Fruit fly (Drosophila melanogaster): ENCODE data around the gene ph-p.
A peak's percentile ranks its signal among the peaks of the same experiment; 100 is the strongest.

The ph-p gene

DNA sequence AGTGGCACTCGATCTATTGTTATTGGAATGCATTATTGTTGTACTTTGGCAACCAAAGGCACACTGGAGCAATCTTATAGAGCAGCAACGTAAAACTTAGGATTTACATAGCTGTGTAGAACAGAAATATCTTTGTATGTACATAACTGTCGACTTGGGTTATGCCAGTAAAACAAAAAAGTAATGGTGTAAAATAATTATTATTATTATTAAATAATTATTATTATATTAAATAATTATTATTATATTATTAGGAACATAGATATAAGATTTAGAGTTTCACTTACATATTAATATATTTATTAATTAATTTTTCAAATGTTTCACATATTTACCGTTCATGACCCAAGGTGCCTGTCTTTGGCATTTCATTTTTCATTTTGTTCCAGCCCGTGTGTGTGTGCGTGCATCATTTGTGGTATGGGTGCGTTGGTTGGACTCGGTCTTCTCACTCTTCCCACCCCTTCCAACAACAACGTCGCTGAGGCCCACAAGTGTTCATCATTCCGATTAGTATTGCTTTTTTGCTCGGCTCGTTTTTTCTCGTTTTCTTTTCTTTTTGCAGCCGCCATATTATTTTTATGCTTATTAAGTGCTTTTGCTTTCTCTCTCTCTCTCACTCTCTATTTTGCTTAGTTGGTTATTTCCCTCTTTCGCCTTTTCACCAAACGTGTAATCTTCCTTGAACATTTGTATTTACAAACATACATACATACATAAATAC lies 14.0 kb downstream of the ph-p start (continued):
- peak; percentile 34 for TF ChIP-seq Eip75B (GFP tag; optimal IDR thresholded peaks at IDR 0.05)
- TF ChIP-seq eg (GFP tag; IDR thresholded peaks at IDR 0.05), result peak; percentile 92
- TF ChIP-seq dsx (GFP tag; optimal IDR thresholded peaks at IDR 0.05; ENCODE audit: poor library complexity, severe bottlenecking), result peak; percentile 80
- TF ChIP-seq CG32006 (GFP tag; optimal IDR thresholded peaks at IDR 0.05), result peak; percentile 98
- peak; percentile 84 for TF ChIP-seq CG16779 (tag; optimal IDR thresholded peaks at IDR 0.05)
- TF ChIP-seq topi (GFP tag; optimal IDR thresholded peaks at IDR 0.05), result peak; percentile 80
- TF ChIP-seq Eip78C (GFP tag), result peak; percentile 94
- TF ChIP-seq CG15336 (GFP tag; IDR thresholded peaks at IDR 0.05), result peak; percentile 86
- peak; percentile 72 for TF ChIP-seq CG3919 (GFP tag; optimal IDR thresholded peaks at IDR 0.05)
- TF ChIP-seq lz (GFP tag; optimal IDR thresholded peaks at IDR 0.05), result peak; percentile 80
- peak; percentile 87 for TF ChIP-seq Lpt (GFP tag; optimal IDR thresholded peaks at IDR 0.05)
- TF ChIP-seq Hr4 (GFP tag; optimal IDR thresholded peaks at IDR 0.05), result peak; percentile 75
- TF ChIP-seq CG3032 (tag; optimal IDR thresholded peaks at IDR 0.05), result peak; percentile 93
- TF ChIP-seq ss (GFP tag; optimal IDR thresholded peaks at IDR 0.05), result peak; percentile 91 to 93
- peak; percentile 96 for TF ChIP-seq CG6163 (GFP tag; IDR thresholded peaks at IDR 0.05)
- peak; percentile 91 for TF ChIP-seq Sox15 (GFP tag; optimal IDR thresholded peaks at IDR 0.05)
- TF ChIP-seq CG7368 (GFP tag; optimal IDR thresholded peaks at IDR 0.05), result peak; percentile 69
- TF ChIP-seq CG34406 (GFP tag; optimal IDR thresholded peaks at IDR 0.05), result peak; percentile 96
- peak; percentile 69 for TF ChIP-seq CG8319 (GFP tag; optimal IDR thresholded peaks at IDR 0.05)
- peak; percentile 89 for TF ChIP-seq svp (GFP tag)
- TF ChIP-seq CG10631 (GFP tag; optimal IDR thresholded peaks at IDR 0.05), result peak; percentile 96
- peak; percentile 79 for TF ChIP-seq CG1621 (tag; optimal IDR thresholded peaks at IDR 0.05)
- peak; percentile 75 for TF ChIP-seq Gug (GFP tag; IDR thresholded peaks at IDR 0.05)
- peak; percentile 33 for TF ChIP-seq fd59A (GFP tag; optimal IDR thresholded peaks at IDR 0.05)
- TF ChIP-seq acj6 (GFP tag; optimal IDR thresholded peaks at IDR 0.05), result peak; percentile 90
- peak; percentile 80 for TF ChIP-seq Ets21C (GFP tag; optimal IDR thresholded peaks at IDR 0.05)
- peak; percentile 72 for TF ChIP-seq cyc (GFP tag; optimal IDR thresholded peaks at IDR 0.05)
- TF ChIP-seq net (GFP tag; optimal IDR thresholded peaks at IDR 0.05), result peak; percentile 79
- peak; percentile 65 for TF ChIP-seq Smox (GFP tag; optimal IDR thresholded peaks at IDR 0.05)
- TF ChIP-seq CG31627 (GFP tag; optimal IDR thresholded peaks at IDR 0.05), result peak; percentile 76
- TF ChIP-seq Hr39 (GFP tag; optimal IDR thresholded peaks at IDR 0.05), result peak; percentile 85
- peak; percentile 85 for TF ChIP-seq CG9139 (GFP tag; optimal IDR thresholded peaks at IDR 0.05)
- TF ChIP-seq fd85E (GFP tag; optimal IDR thresholded peaks at IDR 0.05), result peak; percentile 43
- peak; percentile 33 for TF ChIP-seq Eip93F (GFP tag; optimal IDR thresholded peaks at IDR 0.05)
- TF ChIP-seq CG8119 (GFP tag; IDR thresholded peaks at IDR 0.05), result peak; percentile 91
- TF ChIP-seq CG6808 (GFP tag; optimal IDR thresholded peaks at IDR 0.05), result peak; percentile 82
- peak; percentile 66 for TF ChIP-seq fkh (GFP tag; optimal IDR thresholded peaks at IDR 0.05)

- peak; percentile 37 for TF ChIP-seq acj6 (GFP tag; optimal IDR thresholded peaks at IDR 0.05)
- TF ChIP-seq lz (GFP tag; optimal IDR thresholded peaks at IDR 0.05), result peak; percentile 15
- TF ChIP-seq Met (GFP tag; optimal IDR thresholded peaks at IDR 0.05), result peak; percentile 62
- TF ChIP-seq CG15336 (GFP tag; IDR thresholded peaks at IDR 0.05), result peak; percentile 85
- TF ChIP-seq fd59A (GFP tag; optimal IDR thresholded peaks at IDR 0.05), result peak; percentile 75
- peak; percentile 16 for TF ChIP-seq CG10631 (GFP tag; optimal IDR thresholded peaks at IDR 0.05)
- no peak for TF ChIP-seq achi (GFP tag; optimal IDR thresholded peaks at IDR 0.05)
- TF ChIP-seq CG8632 (GFP tag; optimal IDR thresholded peaks at IDR 0.05), result no peak
- peak; percentile 30 for TF ChIP-seq Blimp-1 (GFP tag; optimal IDR thresholded peaks at IDR 0.05)
- peak; percentile 84 for TF ChIP-seq Gug (GFP tag; IDR thresholded peaks at IDR 0.05)
- peak; percentile 21 for TF ChIP-seq Hr39 (GFP tag; optimal IDR thresholded peaks at IDR 0.05)
- TF ChIP-seq CG8319 (GFP tag; optimal IDR thresholded peaks at IDR 0.05), result peak; percentile 9
- TF ChIP-seq CG1621 (tag; optimal IDR thresholded peaks at IDR 0.05), result peak; percentile 88
- peak; percentile 25 for TF ChIP-seq CG6276 (GFP tag; optimal IDR thresholded peaks at IDR 0.05)
- TF ChIP-seq CG8119 (GFP tag; IDR thresholded peaks at IDR 0.05), result peak; percentile 78; the same call in 2 of the 3 replicates
- peak; percentile 76 for TF ChIP-seq CG3032 (tag; optimal IDR thresholded peaks at IDR 0.05)
- TF ChIP-seq CG7368 (GFP tag; optimal IDR thresholded peaks at IDR 0.05), result peak; percentile 60
- TF ChIP-seq Ets21C (GFP tag; optimal IDR thresholded peaks at IDR 0.05), result peak; percentile 17
- TF ChIP-seq Sox102F (GFP tag; optimal IDR thresholded peaks at IDR 0.05), result peak; percentile 45
- TF ChIP-seq CG31627 (GFP tag; optimal IDR thresholded peaks at IDR 0.05), result peak; percentile 23
- TF ChIP-seq CG10669 (GFP tag; optimal IDR thresholded peaks at IDR 0.05), result peak; percentile 60
- TF ChIP-seq CG6854 (GFP tag; optimal IDR thresholded peaks at IDR 0.05), result peak; percentile 67
- TF ChIP-seq Ets96B (tag; optimal IDR thresholded peaks at IDR 0.05), result peak; percentile 88
Observed at dm6 chrX:2123013-2123964, 14.9 kb downstream of the ph-p start, which contains the start of gene ph-d. Gene ph-d, minus strand, starts transcription at chrX:2123286.

All from whole organism, prepupa.